Worm (Caenorhabditis elegans) whole organism, L4 larva: ENCODE measurements around the gene fipr-7.

Experiments used
- D1046.2 ChIP-seq: fragments of 200-800 bp; sonication (Bioruptor generic); IDR thresholded peaks from 2 replicates; pipeline ENCODE4 v1.3.6; 2022; ENCODE audit warnings: missing genetic modification characterization, missing compliant biosample characterization
- F37D6.2 ChIP-seq: sonication (generic microtip); optimal IDR thresholded peaks from 2 replicates; lab custom pipeline; 2016; ENCODE audit warnings: mild to moderate bottlenecking, missing genetic modification characterization, missing compliant biosample characterization
- T20F7.1 ChIP-seq: fragments of 200-800 bp; sonication (Bioruptor generic); optimal IDR thresholded peaks from 2 replicates; lab custom pipeline; 2018; ENCODE audit warnings: mild to moderate bottlenecking, missing genetic modification characterization, missing compliant biosample characterization
- Y105C5A.15 ChIP-seq: fragments of 200-800 bp; sonication (Bioruptor generic); IDR thresholded peaks from 2 replicates; pipeline ENCODE4 v1.3.6; 2022; ENCODE audit warnings: missing genetic modification characterization, missing compliant biosample characterization
- Y48G9A.11 ChIP-seq: fragments of 200-800 bp; sonication (Bioruptor generic); IDR thresholded peaks from 2 replicates; pipeline ENCODE4 v1.3.6; 2022; ENCODE audit warnings: missing genetic modification reagents, missing genetic modification characterization, missing compliant biosample characterization
- Y5F2A.4 ChIP-seq: fragments of 200-800 bp; sonication (Bioruptor generic); optimal IDR thresholded peaks from 2 replicates; lab custom pipeline; 2018; ENCODE audit warnings: mild to moderate bottlenecking, missing genetic modification characterization, missing compliant biosample characterization
- aly-2 ChIP-seq: sonication (generic microtip); optimal IDR thresholded peaks from 2 replicates; lab custom pipeline; 2018; ENCODE audit warnings: missing biosample characterization, missing genetic modification characterization
- arid-1 ChIP-seq: fragments of 200-800 bp; sonication (Bioruptor generic); conservative IDR thresholded peaks from 2 replicates; pipeline ENCODE4 v1.3.6; 2022; ENCODE audit warnings: missing genetic modification reagents, missing genetic modification characterization, missing compliant biosample characterization
- ceh-20 ChIP-seq: fragments of 200-800 bp; sonication (Bioruptor generic); IDR thresholded peaks from 2 replicates; pipeline ENCODE4 v1.3.6; 2022; ENCODE audit warnings: missing genetic modification reagents, missing genetic modification characterization, missing compliant biosample characterization
- ces-1 ChIP-seq: fragments of 150-350 bp; sonication (generic microtip); optimal IDR thresholded peaks from 4 replicates; lab custom pipeline; 2014; ENCODE audit warnings: missing biosample characterization, missing genetic modification reagents, missing genetic modification characterization
- ctbp-1 ChIP-seq: fragments of 200-800 bp; sonication (Bioruptor generic); IDR thresholded peaks from 2 replicates; pipeline ENCODE4 v1.3.6; 2022; ENCODE audit warnings: missing genetic modification reagents, missing genetic modification characterization, missing compliant biosample characterization
- daf-16 ChIP-seq, 3 experiments: sonication (generic microtip); optimal IDR thresholded peaks; 2 replicates each; lab custom pipeline; 2016 to 2017; ENCODE audit warnings: missing genetic modification characterization in 3 of 3, missing genetic modification reagents in 3 of 3, mild to moderate bottlenecking in 2 of 3, missing compliant biosample characterization in 2 of 3, missing biosample characterization in 1 of 3, moderate library complexity in 1 of 3
- dmd-6 ChIP-seq: fragments of 200-800 bp; sonication (Bioruptor generic); IDR thresholded peaks from 2 replicates; pipeline ENCODE4 v1.3.6; 2022; ENCODE audit warnings: missing genetic modification reagents, missing genetic modification characterization, missing compliant biosample characterization
- duxl-1 ChIP-seq: sonication (generic microtip); optimal IDR thresholded peaks from 2 replicates; lab custom pipeline; 2016; ENCODE audit warnings: mild to moderate bottlenecking, missing genetic modification characterization, moderate library complexity, missing compliant biosample characterization; ENCODE audit not compliant: poor library complexity
- dve-1 ChIP-seq: sonication (generic microtip); optimal IDR thresholded peaks from 2 replicates; lab custom pipeline; 2017; ENCODE audit warnings: antibody characterized with exemption, mild to moderate bottlenecking, missing genetic modification characterization, missing compliant biosample characterization; ENCODE audit not compliant: insufficient read depth
- egl-27 ChIP-seq: sonication (generic microtip); optimal IDR thresholded peaks from 3 replicates; lab custom pipeline; 2017; ENCODE audit warnings: missing biosample characterization, missing genetic modification reagents, missing genetic modification characterization
- egl-43 ChIP-seq: fragments of 200-800 bp; sonication (Bioruptor generic); IDR thresholded peaks from 2 replicates; pipeline ENCODE4 v1.3.6; 2022; ENCODE audit warnings: missing genetic modification reagents, missing genetic modification characterization, missing compliant biosample characterization
- fkh-10 ChIP-seq: fragments of 150-350 bp; optimal IDR thresholded peaks from 2 replicates; lab custom pipeline; 2014; ENCODE audit warnings: missing biosample characterization, missing genetic modification reagents, missing genetic modification characterization
- hif-1 ChIP-seq, 2 experiments: sonication (generic microtip); optimal IDR thresholded peaks; 2 replicates each; lab custom pipeline; 2016 to 2017; ENCODE audit warnings: missing compliant biosample characterization in 2 of 2, missing genetic modification characterization in 2 of 2, missing genetic modification reagents in 2 of 2, missing genotype in 2 of 2, mild to moderate bottlenecking in 1 of 2
- hlh-11 ChIP-seq: fragments of 200-800 bp; sonication (Bioruptor generic); optimal IDR thresholded peaks from 2 replicates; lab custom pipeline; 2018; ENCODE audit warnings: mild to moderate bottlenecking, missing genetic modification characterization, missing compliant biosample characterization
- hlh-30 ChIP-seq: sonication (generic microtip); optimal IDR thresholded peaks from 2 replicates; lab custom pipeline; 2017; ENCODE audit warnings: antibody characterized with exemption, mild to moderate bottlenecking, missing genetic modification characterization, missing compliant biosample characterization; ENCODE audit not compliant: insufficient read depth
- hmg-1.1 ChIP-seq: fragments of 200-800 bp; sonication (Bioruptor generic); IDR thresholded peaks from 2 replicates; pipeline ENCODE4 v1.3.6; 2022; ENCODE audit warnings: missing genetic modification reagents, missing genetic modification characterization, missing compliant biosample characterization
- lin-1 ChIP-seq: fragments of 200-800 bp; sonication (Bioruptor generic); IDR thresholded peaks from 2 replicates; pipeline ENCODE4 v1.3.6; 2022; ENCODE audit warnings: missing genetic modification reagents, missing genetic modification characterization, missing compliant biosample characterization
- mep-1 ChIP-seq: fragments of 150-350 bp; sonication (generic microtip); optimal IDR thresholded peaks from 3 replicates; lab custom pipeline; 2014; ENCODE audit warnings: missing biosample characterization, missing genetic modification characterization
- nhr-10 ChIP-seq: fragments of 150-350 bp; optimal IDR thresholded peaks from 2 replicates; lab custom pipeline; 2014; ENCODE audit warnings: missing biosample characterization, missing genetic modification characterization
- nhr-111 ChIP-seq: fragments of 200-800 bp; sonication (Bioruptor generic); optimal IDR thresholded peaks from 2 replicates; lab custom pipeline; 2018; ENCODE audit warnings: mild to moderate bottlenecking, missing genetic modification characterization, missing compliant biosample characterization
- nhr-28 ChIP-seq: fragments of 150-350 bp; optimal IDR thresholded peaks from 2 replicates; lab custom pipeline; 2014; ENCODE audit warnings: missing biosample characterization, missing genetic modification characterization
- nhr-41 ChIP-seq: fragments of 200-800 bp; sonication (Bioruptor generic); IDR thresholded peaks from 2 replicates; pipeline ENCODE4 v1.3.6; 2022; ENCODE audit warnings: missing genetic modification reagents, missing genetic modification characterization, missing compliant biosample characterization
- nhr-77 ChIP-seq: fragments of 150-350 bp; optimal IDR thresholded peaks from 2 replicates; lab custom pipeline; 2014; ENCODE audit warnings: missing biosample characterization, missing genetic modification characterization
- pha-4 ChIP-seq, 2 experiments: fragments of 150-350 bp in 1 of 2; fragments of 200-800 bp in 1 of 2; sonication (Bioruptor generic) in 1 of 2; IDR thresholded peaks in 1 of 2; optimal IDR thresholded peaks in 1 of 2; 2 replicates each; pipeline versions ENCODE4 v1.3.6 to Lab custom; 2014 to 2022; ENCODE audit warnings: missing genetic modification characterization in 2 of 2, missing genetic modification reagents in 2 of 2, missing biosample characterization in 1 of 2, missing compliant biosample characterization in 1 of 2
- pqm-1 ChIP-seq: sonication (generic microtip); optimal IDR thresholded peaks from 2 replicates; lab custom pipeline; 2017; ENCODE audit warnings: missing biosample characterization, missing genetic modification characterization
- rbr-2 ChIP-seq: sonication (generic microtip); optimal IDR thresholded peaks from 2 replicates; lab custom pipeline; 2016; ENCODE audit warnings: missing genotype, missing genetic modification characterization, missing compliant biosample characterization
- snpc-4 ChIP-seq: fragments of 150-350 bp; optimal IDR thresholded peaks from 2 replicates; lab custom pipeline; 2014; ENCODE audit warnings: missing biosample characterization, missing genetic modification characterization
- spr-3 ChIP-seq: fragments of 200-800 bp; sonication (Bioruptor generic); optimal IDR thresholded peaks from 2 replicates; lab custom pipeline; 2018; ENCODE audit warnings: mild to moderate bottlenecking, missing genetic modification characterization, missing compliant biosample characterization
- unc-62 ChIP-seq, 3 experiments: fragments of 150-350 bp in 1 of 3; sonication (generic microtip); optimal IDR thresholded peaks in 2 of 3; peaks in 1 of 3; 1 replicate in 1 of 3; 2 replicates in 2 of 3; lab custom pipeline; 2014 to 2017; ENCODE audit warnings: missing biosample characterization in 3 of 3, missing genetic modification characterization in 3 of 3, missing genetic modification reagents in 3 of 3, missing genotype in 1 of 3

fipr-7 gene

ce11 chrV:10273837-10274236 lies 44.2 kb downstream of the fipr-7 start (continued):
- TF ChIP-seq nhr-28 (no peak), ctbp-1 (0 out of 2 replicates have a peak, but pooled peaks have one; percentile 8), aly-2 (tag; lab: Kevin White, UChicago) (no peak), egl-43 (GFP tag; lab: Robert Waterston, UW) (no peak), hlh-30 (tag; lab: Kevin White, UChicago) (peak; percentile 24), snpc-4 (no peak), pqm-1 (tag; lab: Kevin White, UChicago) (no peak), hif-1 (tag; optimal IDR thresholded peaks at IDR 0.05; lab: Kevin White, UChicago) (peak in 1 of 2 experiments; percentile 29), hmg-1.1 (GFP tag; lab: Robert Waterston, UW) (peak; percentile 76; the same call in 1 of the 2 replicates), Y105C5A.15 (GFP tag; lab: Robert Waterston, UW) (no peak), unc-62 (GFP tag; optimal IDR thresholded peaks at IDR 0.05 in 1 of 2; lab: Kevin White, UChicago) (peak in 1 of 2 experiments; percentile 99), unc-62 (tag; optimal IDR thresholded peaks at IDR 0.05; lab: Kevin White, UChicago) (no peak), F37D6.2 (peak; percentile 64), nhr-111 (no peak), rbr-2 (peak; percentile 49), nhr-10 (tag; lab: Kevin White, UChicago) (no peak), Y5F2A.4 (GFP tag; lab: Kevin White, UChicago) (no peak)

- TF ChIP-seq mep-1 (tag; lab: Kevin White, UChicago): peak; percentile 41
- peak; percentile 23; the same call in 1 of the 2 replicates for TF ChIP-seq hmg-1.1 (GFP tag; lab: Robert Waterston, UW)
- TF ChIP-seq ceh-20 (GFP tag; lab: Robert Waterston, UW): no peak
- TF ChIP-seq fkh-10: peak; percentile 18
- peak; percentile 11 for TF ChIP-seq rbr-2
These were observed 46.0 kb downstream of the fipr-7 start, which contains the start of gene Y22F5A.11 for ce11 chrV:10275619-10276018. Y22F5A.11 (minus strand) TSS chrV:10275646.

- no peak for TF ChIP-seq spr-3 (GFP tag; lab: Kevin White, UChicago)
- no peak for TF ChIP-seq nhr-41
- peak in 1 of 2 experiments; percentile 36 for TF ChIP-seq unc-62 (GFP tag; optimal IDR thresholded peaks at IDR 0.05 in 1 of 2; lab: Kevin White, UChicago)
- no peak for TF ChIP-seq unc-62 (tag; optimal IDR thresholded peaks at IDR 0.05; lab: Kevin White, UChicago)
- TF ChIP-seq D1046.2 (GFP tag; lab: Robert Waterston, UW): no peak
- no peak for TF ChIP-seq duxl-1 (tag; lab: Kevin White, UChicago)
These were observed 46.4 kb downstream of the fipr-7 start for ce11 chrV:10276038-10276437.

DNA sequence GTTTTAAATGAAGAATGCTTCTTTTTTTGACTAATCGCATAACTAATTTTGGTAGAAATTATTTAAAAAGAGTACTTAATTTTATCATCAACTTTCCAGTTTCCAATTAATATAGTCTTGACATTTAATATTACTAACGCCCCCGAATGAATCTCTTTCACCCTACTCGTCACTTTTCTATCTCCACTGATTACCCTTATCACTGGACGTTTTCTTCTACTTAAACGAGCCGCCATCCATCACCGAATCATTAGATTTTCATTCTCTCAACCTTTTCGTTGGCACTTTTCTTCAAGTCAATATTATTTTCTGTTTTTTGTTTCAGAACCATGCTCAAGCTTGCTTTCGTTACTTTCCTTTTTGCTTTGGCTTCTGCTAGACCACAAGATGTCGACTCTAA lies 48.0 kb downstream of the fipr-7 start, which contains the start of gene lys-1:
Gene lys-1 (plus strand): TSS at position 326 of the 400 bp plus-strand sequence.
- TF ChIP-seq dve-1 (peak; percentile 24), ces-1 (GFP tag; lab: Kevin White, UChicago) (no peak), pqm-1 (tag; lab: Kevin White, UChicago) (peak; percentile 92), lin-1 (GFP tag; lab: Robert Waterston, UW) (no peak), daf-16 (GFP tag; optimal IDR thresholded peaks at IDR 0.05; lab: Kevin White, UChicago) (no peak), daf-16 (tag; optimal IDR thresholded peaks at IDR 0.05; lab: Kevin White, UChicago) (peak; percentile 60), Y48G9A.11 (GFP tag; lab: Robert Waterston, UW) (no peak), nhr-28 (peak; percentile 68), hlh-11 (tag; lab: Kevin White, UChicago) (peak; percentile 48), ceh-20 (GFP tag; lab: Robert Waterston, UW) (no peak), nhr-77 (tag; lab: Kevin White, UChicago) (peak; percentile 8), dmd-6 (GFP tag; lab: Robert Waterston, UW) (peak; percentile 55), egl-27 (tag; lab: Kevin White, UChicago) (no peak), pha-4 (GFP tag; IDR thresholded peaks at IDR 0.05; lab: Robert Waterston, UW) (no peak), pha-4 (tag; optimal IDR thresholded peaks at IDR 0.05; lab: Kevin White, UChicago) (no peak), arid-1 (GFP tag; lab: Robert Waterston, UW) (no peak), T20F7.1 (GFP tag; lab: Kevin White, UChicago) (no peak)
